Worm (Caenorhabditis elegans) whole organism, L3 larva: ENCODE results near the gene somi-1.

ENCODE experiments used
- R02D3.7 ChIP-seq: fragments of 150-350 bp; optimal IDR thresholded peaks from 2 replicates; lab custom pipeline; 2014; ENCODE audit warnings: missing biosample characterization, missing genetic modification characterization
- ZK546.5 ChIP-seq: sonication (generic microtip); optimal IDR thresholded peaks from 2 replicates; lab custom pipeline; 2017; ENCODE audit warnings: missing biosample characterization, missing genetic modification characterization
- aly-2 ChIP-seq: fragments of 150-350 bp; optimal IDR thresholded peaks from 2 replicates; lab custom pipeline; 2014; ENCODE audit warnings: missing biosample characterization, missing genetic modification characterization
- ama-1 ChIP-seq: fragments of 150-350 bp; optimal IDR thresholded peaks from 2 replicates; lab custom pipeline; 2018
- ceh-28 ChIP-seq: fragments of 150-350 bp; optimal IDR thresholded peaks from 2 replicates; lab custom pipeline; 2014; ENCODE audit warnings: missing biosample characterization, missing genetic modification reagents, missing genetic modification characterization
- ceh-9 ChIP-seq: sonication (generic microtip); optimal IDR thresholded peaks from 2 replicates; lab custom pipeline; 2018; ENCODE audit warnings: missing biosample characterization, missing genetic modification characterization
- egl-27 ChIP-seq: sonication (generic microtip); optimal IDR thresholded peaks from 4 replicates; lab custom pipeline; 2017; ENCODE audit warnings: missing biosample characterization, missing genetic modification reagents, missing genetic modification characterization
- egl-5 ChIP-seq: fragments of 150-350 bp; optimal IDR thresholded peaks from 2 replicates; lab custom pipeline; 2017; ENCODE audit warnings: missing biosample characterization, missing genetic modification reagents, missing genetic modification characterization, inconsistent platforms
- elt-1 ChIP-seq: fragments of 150-350 bp; optimal IDR thresholded peaks from 2 replicates; lab custom pipeline; 2014; ENCODE audit warnings: missing biosample characterization, missing genetic modification characterization
- elt-2 ChIP-seq: sonication (generic microtip); optimal IDR thresholded peaks from 2 replicates; lab custom pipeline; 2016; ENCODE audit warnings: missing genetic modification reagents, mild to moderate bottlenecking, missing genetic modification characterization, missing compliant biosample characterization
- eor-1 ChIP-seq, 2 experiments: fragments of 150-350 bp; optimal IDR thresholded peaks; 2 replicates each; lab custom pipeline; 2014 to 2018; ENCODE audit warnings: missing biosample characterization in 2 of 2, missing genetic modification characterization in 2 of 2
- fkh-10 ChIP-seq: sonication (generic microtip); optimal IDR thresholded peaks from 2 replicates; lab custom pipeline; 2017; ENCODE audit warnings: missing biosample characterization, missing genetic modification reagents, missing genetic modification characterization
- fkh-2 ChIP-seq: fragments of 150-350 bp; optimal IDR thresholded peaks from 2 replicates; lab custom pipeline; 2014; ENCODE audit warnings: missing biosample characterization, missing genetic modification reagents, missing genetic modification characterization
- fos-1 ChIP-seq: fragments of 150-350 bp; optimal IDR thresholded peaks from 2 replicates; lab custom pipeline; 2014; ENCODE audit warnings: missing biosample characterization, missing genetic modification characterization
- hmg-11 ChIP-seq: sonication (generic microtip); optimal IDR thresholded peaks from 2 replicates; lab custom pipeline; 2016; ENCODE audit warnings: missing genetic modification characterization, missing compliant biosample characterization
- jun-1 ChIP-seq: fragments of 150-350 bp; optimal IDR thresholded peaks from 2 replicates; lab custom pipeline; 2014; ENCODE audit warnings: missing biosample characterization, missing genetic modification reagents, missing genetic modification characterization
- lin-39 ChIP-seq: fragments of 150-350 bp; optimal IDR thresholded peaks from 2 replicates; lab custom pipeline; 2018; ENCODE audit warnings: missing biosample characterization, missing genetic modification reagents, missing genetic modification characterization
- lsy-12 ChIP-seq: sonication (generic microtip); optimal IDR thresholded peaks from 2 replicates; lab custom pipeline; 2016; ENCODE audit warnings: mild to moderate bottlenecking, missing genetic modification characterization, missing compliant biosample characterization
- mdl-1 ChIP-seq: fragments of 150-350 bp; optimal IDR thresholded peaks from 2 replicates; lab custom pipeline; 2014; ENCODE audit warnings: missing biosample characterization, missing genetic modification characterization
- mml-1 ChIP-seq: fragments of 150-350 bp; sonication (generic microtip); optimal IDR thresholded peaks from 3 replicates; lab custom pipeline; 2014; ENCODE audit warnings: missing biosample characterization, missing genetic modification characterization
- nhr-11 ChIP-seq: fragments of 150-350 bp; optimal IDR thresholded peaks from 2 replicates; lab custom pipeline; 2014; ENCODE audit warnings: missing biosample characterization, missing genetic modification characterization
- nhr-12 ChIP-seq: fragments of 150-350 bp; optimal IDR thresholded peaks from 2 replicates; lab custom pipeline; 2014; ENCODE audit warnings: missing biosample characterization, missing genetic modification characterization
- nhr-237 ChIP-seq: fragments of 150-350 bp; optimal IDR thresholded peaks from 2 replicates; lab custom pipeline; 2014; ENCODE audit warnings: missing biosample characterization, missing genetic modification characterization
- nhr-25 ChIP-seq: sonication (generic microtip); optimal IDR thresholded peaks from 2 replicates; lab custom pipeline; 2017; ENCODE audit warnings: missing biosample characterization, missing genetic modification characterization
- nhr-28 ChIP-seq: fragments of 150-350 bp; optimal IDR thresholded peaks from 2 replicates; lab custom pipeline; 2014; ENCODE audit warnings: missing biosample characterization, missing genetic modification characterization
- nhr-43 ChIP-seq: sonication (generic microtip); optimal IDR thresholded peaks from 2 replicates; lab custom pipeline; 2016; ENCODE audit warnings: mild to moderate bottlenecking, missing genetic modification characterization, missing compliant biosample characterization; ENCODE audit not compliant: poor library complexity, severe bottlenecking
- nhr-67 ChIP-seq: fragments of 150-350 bp; optimal IDR thresholded peaks from 2 replicates; lab custom pipeline; 2014; ENCODE audit warnings: missing biosample characterization, missing genetic modification characterization
- nhr-76 ChIP-seq: fragments of 150-350 bp; sonication (generic microtip); optimal IDR thresholded peaks from 5 replicates; lab custom pipeline; 2014; ENCODE audit warnings: missing biosample characterization, missing genetic modification characterization
- nhr-77 ChIP-seq: fragments of 150-350 bp; optimal IDR thresholded peaks from 2 replicates; lab custom pipeline; 2014; ENCODE audit warnings: missing biosample characterization, missing genetic modification characterization
- pha-4 ChIP-seq: fragments of 150-350 bp; optimal IDR thresholded peaks from 2 replicates; lab custom pipeline; 2014; ENCODE audit warnings: missing biosample characterization, missing genetic modification reagents, missing genetic modification characterization
- pqm-1 ChIP-seq: fragments of 150-350 bp; optimal IDR thresholded peaks from 2 replicates; lab custom pipeline; 2017; ENCODE audit warnings: missing biosample characterization, missing genetic modification characterization, inconsistent platforms
- sea-2 ChIP-seq: fragments of 150-350 bp; sonication (generic microtip); optimal IDR thresholded peaks from 4 replicates; lab custom pipeline; 2014; ENCODE audit warnings: missing biosample characterization, missing genetic modification reagents, missing genetic modification characterization
- skn-1 ChIP-seq: fragments of 150-350 bp; optimal IDR thresholded peaks from 2 replicates; lab custom pipeline; 2014; ENCODE audit warnings: missing biosample characterization, missing genetic modification characterization
- snpc-4 ChIP-seq: fragments of 150-350 bp; optimal IDR thresholded peaks from 2 replicates; lab custom pipeline; 2014; ENCODE audit warnings: missing biosample characterization, missing genetic modification characterization
- unc-39 ChIP-seq: sonication (generic microtip); optimal IDR thresholded peaks from 4 replicates; lab custom pipeline; 2017; ENCODE audit warnings: missing biosample characterization, missing genetic modification characterization
- zag-1 ChIP-seq: fragments of 150-350 bp; optimal IDR thresholded peaks from 2 replicates; lab custom pipeline; 2014; ENCODE audit warnings: missing biosample characterization, missing genetic modification characterization
- ztf-11 ChIP-seq: fragments of 150-350 bp; optimal IDR thresholded peaks from 2 replicates; lab custom pipeline; 2014; ENCODE audit warnings: missing biosample characterization, missing genetic modification characterization
- ztf-4 ChIP-seq: fragments of 150-350 bp; optimal IDR thresholded peaks from 2 replicates; lab custom pipeline; 2014; ENCODE audit warnings: missing biosample characterization, missing genetic modification characterization

The somi-1 gene

ce11 chrV:13426764-13427163, 35.6 kb upstream of the somi-1 start, which contains the start of gene srd-18:
Gene srd-18, minus strand, starts transcription at chrV:13426864.
- TF ChIP-seq eor-1 (tag; optimal IDR thresholded peaks at IDR 0.05; lab: Kevin White, UChicago) (no peak), ZK546.5 (tag; lab: Kevin White, UChicago) (no peak), pqm-1 (tag; lab: Kevin White, UChicago) (no peak), ama-1 (lab: Kevin White, UChicago) (no peak), elt-2 (tag; lab: Kevin White, UChicago) (no peak), nhr-28 (tag; lab: Kevin White, UChicago) (no peak), nhr-43 (tag; lab: Kevin White, UChicago) (no peak), fkh-10 (GFP tag; lab: Kevin White, UChicago) (no peak), aly-2 (tag; lab: Kevin White, UChicago) (no peak), mml-1 (tag; lab: Kevin White, UChicago) (no peak), nhr-77 (tag; lab: Kevin White, UChicago) (no peak), R02D3.7 (tag; lab: Kevin White, UChicago) (no peak), nhr-11 (tag; lab: Kevin White, UChicago) (no peak), nhr-25 (tag; lab: Kevin White, UChicago) (no peak), elt-1 (no peak), unc-39 (tag; lab: Kevin White, UChicago) (no peak), nhr-237 (tag; lab: Kevin White, UChicago) (no peak), ceh-9 (tag; lab: Kevin White, UChicago) (no peak), egl-5 (tag; lab: Kevin White, UChicago) (no peak), nhr-67 (no peak)

- no peak for TF ChIP-seq lsy-12
- TF ChIP-seq pqm-1 (tag; lab: Kevin White, UChicago): no peak
- TF ChIP-seq mdl-1 (tag; lab: Kevin White, UChicago): no peak
- TF ChIP-seq fos-1 (tag; lab: Kevin White, UChicago): no peak
- no peak for TF ChIP-seq ztf-4 (tag; lab: Kevin White, UChicago)
- TF ChIP-seq pha-4: no peak
- TF ChIP-seq nhr-76 (tag; lab: Kevin White, UChicago): no peak
- TF ChIP-seq nhr-12 (tag; lab: Kevin White, UChicago): no peak
- TF ChIP-seq nhr-28 (tag; lab: Kevin White, UChicago): no peak
- no peak for TF ChIP-seq R02D3.7 (tag; lab: Kevin White, UChicago)
- no peak for TF ChIP-seq lin-39 (tag; lab: Kevin White, UChicago)
- no peak for TF ChIP-seq ceh-9 (tag; lab: Kevin White, UChicago)
- no peak for TF ChIP-seq sea-2
- no peak for TF ChIP-seq aly-2 (tag; lab: Kevin White, UChicago)
- TF ChIP-seq nhr-11 (tag; lab: Kevin White, UChicago): no peak
- no peak for TF ChIP-seq hmg-11 (tag; lab: Kevin White, UChicago)
- no peak for TF ChIP-seq fkh-2 (tag; lab: Kevin White, UChicago)
These were observed 32.4 kb upstream of the somi-1 start, which contains the start of gene srv-10 for ce11 chrV:13423608-13424007. Gene srv-10, plus strand, starts transcription at chrV:13423908.

- TF ChIP-seq egl-27 (tag; lab: Kevin White, UChicago) (no peak), skn-1 (tag; lab: Kevin White, UChicago) (no peak), snpc-4 (no peak), pha-4 (no peak)
- TF ChIP-seq, all 47 proteins: peak for 0
These were observed 31.9 kb upstream of the somi-1 start, which contains the start of gene srv-9 for ce11 chrV:13423045-13423444. Gene srv-9, minus strand, starts transcription at chrV:13423145.

ce11 chrV:13421697-13422096, 30.5 kb upstream of the somi-1 start:
- no peak for TF ChIP-seq mml-1 (tag; lab: Kevin White, UChicago)
- no peak for TF ChIP-seq nhr-77 (tag; lab: Kevin White, UChicago)
- no peak for TF ChIP-seq nhr-237 (tag; lab: Kevin White, UChicago)
- TF ChIP-seq jun-1 (tag; lab: Kevin White, UChicago): peak; percentile 18
- TF ChIP-seq nhr-67: no peak
- TF ChIP-seq mdl-1 (tag; lab: Kevin White, UChicago): no peak
- no peak for TF ChIP-seq zag-1
- TF ChIP-seq elt-2 (tag; lab: Kevin White, UChicago): peak; percentile 91
- TF ChIP-seq ceh-28: no peak
- no peak for TF ChIP-seq nhr-28 (tag; lab: Kevin White, UChicago)
- TF ChIP-seq nhr-12 (tag; lab: Kevin White, UChicago): no peak
- TF ChIP-seq ztf-11: no peak
- TF ChIP-seq eor-1 (tag; optimal IDR thresholded peaks at IDR 0.05; lab: Kevin White, UChicago): no peak
- no peak for TF ChIP-seq elt-1
- TF ChIP-seq pqm-1 (tag; lab: Kevin White, UChicago): peak; percentile 96
- no peak for TF ChIP-seq ztf-4 (tag; lab: Kevin White, UChicago)
- no peak for TF ChIP-seq aly-2 (tag; lab: Kevin White, UChicago)
- no peak for TF ChIP-seq hmg-11 (tag; lab: Kevin White, UChicago)
- TF ChIP-seq ZK546.5 (tag; lab: Kevin White, UChicago): no peak
- TF ChIP-seq fkh-2 (tag; lab: Kevin White, UChicago): no peak
